Fruit fly (Drosophila melanogaster) whole organism, embryonic: ENCODE measurements around the gene CG42591.

Source experiments
- CG13123 ChIP-seq: fragments of 200-800 bp; sonication (Bioruptor generic); optimal IDR thresholded peaks from 2 replicates; lab custom pipeline; 2016; ENCODE audit warnings: missing biosample characterization, missing genetic modification characterization
- CG17361 ChIP-seq: fragments of 200-800 bp; sonication (Bioruptor generic); IDR thresholded peaks from 3 replicates; pipeline ENCODE4 v1.3.6; 2022; ENCODE audit warnings: missing biosample characterization, missing genetic modification characterization
- CG2199 ChIP-seq: fragments of 200-800 bp; sonication (Bioruptor generic); IDR thresholded peaks from 3 replicates; pipeline ENCODE4 v1.3.6; 2022; ENCODE audit warnings: missing biosample characterization, missing genetic modification characterization
- CG3847 ChIP-seq: fragments of 200-800 bp; sonication (Bioruptor generic); IDR thresholded peaks from 2 replicates; pipeline ENCODE4 v1.3.6; 2022; ENCODE audit warnings: missing biosample characterization, missing genetic modification characterization
- CG7786 ChIP-seq: fragments of 200-800 bp; sonication (Bioruptor generic); optimal IDR thresholded peaks from 2 replicates; lab custom pipeline; 2016; ENCODE audit warnings: missing biosample characterization, missing genetic modification characterization
- CG8478 ChIP-seq: fragments of >200 bp; optimal IDR thresholded peaks from 2 replicates; lab custom pipeline; 2018
- Dbx ChIP-seq: fragments of 200-800 bp; sonication (Bioruptor generic); IDR thresholded peaks from 3 replicates; pipeline ENCODE4 v1.3.6; 2022; ENCODE audit warnings: missing biosample characterization, missing genetic modification characterization
- NFAT ChIP-seq: fragments of 200-800 bp; sonication (Bioruptor generic); IDR thresholded peaks from 2 replicates; pipeline ENCODE4 v1.3.6; 2022; ENCODE audit warnings: missing biosample characterization, missing genetic modification characterization
- abd-A ChIP-seq: fragments of 200-800 bp; sonication (Bioruptor generic); optimal IDR thresholded peaks from 3 replicates; lab custom pipeline; 2019; ENCODE audit warnings: missing biosample characterization, mild to moderate bottlenecking, missing genetic modification characterization, moderate library complexity
- dan ChIP-seq: fragments of 200-800 bp; sonication (Bioruptor generic); IDR thresholded peaks from 2 replicates; pipeline ENCODE4 v1.3.6; 2022; ENCODE audit warnings: missing biosample characterization, missing genetic modification characterization
- eyg ChIP-seq: fragments of 200-800 bp; sonication (Bioruptor generic); optimal IDR thresholded peaks from 3 replicates; lab custom pipeline; 2016; ENCODE audit warnings: missing biosample characterization, missing genetic modification characterization

dm6 chr3L:8024278-8025140 lies 45.3 kb downstream of the CG42591 start:
- TF ChIP-seq CG13123 (GFP tag; lab: Kevin White, UChicago) (no peak), Dbx (GFP tag; lab: Robert Waterston, UW) (peak; percentile 54; the same call in 1 of the 3 replicates), dan (GFP tag; lab: Robert Waterston, UW) (no peak), abd-A (peak; percentile 86), CG8478 (lab: Kevin White, UChicago) (no peak), CG7786 (GFP tag; lab: Kevin White, UChicago) (no peak), CG2199 (GFP tag; lab: Robert Waterston, UW) (no peak), NFAT (GFP tag; lab: Robert Waterston, UW) (0 out of 2 replicates have a peak, but pooled peaks have one; percentile 43), CG3847 (GFP tag; lab: Robert Waterston, UW) (peak; percentile 19; the same call in 1 of the 2 replicates), eyg (GFP tag; lab: Kevin White, UChicago) (no peak), CG17361 (GFP tag; lab: Robert Waterston, UW) (peak; percentile 64; the same call in 2 of the 3 replicates)
